Worm (Caenorhabditis elegans) whole organism, mixed stage, embryonic: ENCODE data around the gene rfl-1.

Experiments
- M03D4.4 ChIP-seq: sonication (generic microtip); optimal IDR thresholded peaks from 2 replicates; lab custom pipeline; 2017; ENCODE audit warnings: mild to moderate bottlenecking, missing genetic modification characterization, missing compliant biosample characterization
- bed-3 ChIP-seq: fragments of 200-800 bp; sonication (Bioruptor generic); optimal IDR thresholded peaks from 3 replicates; lab custom pipeline; 2018; ENCODE audit warnings: mild to moderate bottlenecking, missing genetic modification characterization, moderate library complexity, missing compliant biosample characterization
- blmp-1 ChIP-seq: fragments of 150-350 bp; optimal IDR thresholded peaks from 2 replicates; lab custom pipeline; 2014; ENCODE audit warnings: missing biosample characterization, missing genetic modification characterization
- ceh-39 ChIP-seq: fragments of 150-350 bp; optimal IDR thresholded peaks from 2 replicates; lab custom pipeline; 2014; ENCODE audit warnings: missing biosample characterization, missing genetic modification characterization
- ceh-43 ChIP-seq: fragments of 200-800 bp; sonication (Bioruptor generic); optimal IDR thresholded peaks from 2 replicates; lab custom pipeline; 2018; ENCODE audit warnings: mild to moderate bottlenecking, missing genetic modification characterization, moderate library complexity, missing compliant biosample characterization
- ceh-83 ChIP-seq: fragments of 200-800 bp; sonication (Bioruptor generic); optimal IDR thresholded peaks from 2 replicates; lab custom pipeline; 2018; ENCODE audit warnings: mild to moderate bottlenecking, missing genetic modification characterization, missing compliant biosample characterization
- ces-1 ChIP-seq: fragments of 150-350 bp; optimal IDR thresholded peaks from 2 replicates; lab custom pipeline; 2014; ENCODE audit warnings: missing biosample characterization, missing genetic modification reagents, missing genetic modification characterization
- drap-1 ChIP-seq: fragments of 200-800 bp; sonication (Bioruptor generic); optimal IDR thresholded peaks from 3 replicates; lab custom pipeline; 2018; ENCODE audit warnings: mild to moderate bottlenecking, missing genetic modification characterization, missing compliant biosample characterization
- elt-3 ChIP-seq: fragments of 150-350 bp; optimal IDR thresholded peaks from 2 replicates; lab custom pipeline; 2014; ENCODE audit warnings: missing biosample characterization, missing genetic modification characterization
- flh-1 ChIP-seq: fragments of 200-800 bp; sonication (Bioruptor generic); optimal IDR thresholded peaks from 2 replicates; lab custom pipeline; 2018; ENCODE audit warnings: mild to moderate bottlenecking, missing genetic modification characterization, moderate library complexity, missing compliant biosample characterization
- ham-2 ChIP-seq: fragments of 200-800 bp; sonication (Bioruptor generic); optimal IDR thresholded peaks from 2 replicates; lab custom pipeline; 2018; ENCODE audit warnings: mild to moderate bottlenecking, missing genetic modification characterization, missing compliant biosample characterization
- hlh-1 ChIP-seq: fragments of 150-350 bp; optimal IDR thresholded peaks from 2 replicates; lab custom pipeline; 2014; ENCODE audit warnings: missing biosample characterization, missing genetic modification reagents, missing genetic modification characterization
- lin-13 ChIP-seq: fragments of 150-350 bp; optimal IDR thresholded peaks from 2 replicates; lab custom pipeline; 2014; ENCODE audit warnings: missing biosample characterization, missing genetic modification characterization
- lsy-2 ChIP-seq: fragments of 150-350 bp; optimal IDR thresholded peaks from 2 replicates; lab custom pipeline; 2014; ENCODE audit warnings: missing biosample characterization, missing genetic modification characterization
- mab-5 ChIP-seq: fragments of 150-350 bp; optimal IDR thresholded peaks from 2 replicates; lab custom pipeline; 2014; ENCODE audit warnings: missing biosample characterization, missing genetic modification characterization
- mep-1 ChIP-seq: fragments of 150-350 bp; optimal IDR thresholded peaks from 2 replicates; lab custom pipeline; 2017; ENCODE audit warnings: missing biosample characterization, missing genetic modification reagents, missing genetic modification characterization, inconsistent platforms
- nhr-12 ChIP-seq: fragments of 150-350 bp; optimal IDR thresholded peaks from 2 replicates; lab custom pipeline; 2014; ENCODE audit warnings: missing biosample characterization, missing genetic modification characterization
- nhr-237 ChIP-seq: fragments of 150-350 bp; optimal IDR thresholded peaks from 2 replicates; lab custom pipeline; 2014; ENCODE audit warnings: missing biosample characterization, missing genetic modification characterization
- nhr-28 ChIP-seq: fragments of 150-350 bp; optimal IDR thresholded peaks from 2 replicates; lab custom pipeline; 2014; ENCODE audit warnings: missing biosample characterization, missing genetic modification characterization
- nhr-76 ChIP-seq: sonication (generic microtip); optimal IDR thresholded peaks from 2 replicates; lab custom pipeline; 2017; ENCODE audit warnings: missing biosample characterization, missing genetic modification characterization
- pha-4 ChIP-seq: fragments of 150-350 bp; optimal IDR thresholded peaks from 2 replicates; lab custom pipeline; 2018; ENCODE audit warnings: missing biosample characterization, missing genetic modification reagents, missing genetic modification characterization
- sem-2 ChIP-seq: fragments of 200-800 bp; sonication (Bioruptor generic); optimal IDR thresholded peaks from 2 replicates; lab custom pipeline; 2018; ENCODE audit warnings: mild to moderate bottlenecking, missing genetic modification characterization, missing compliant biosample characterization
- snpc-4 ChIP-seq: fragments of 150-350 bp; optimal IDR thresholded peaks from 2 replicates; lab custom pipeline; 2014; ENCODE audit warnings: missing biosample characterization, missing genetic modification characterization
- sptf-1 ChIP-seq: sonication (generic microtip); optimal IDR thresholded peaks from 2 replicates; lab custom pipeline; 2017; ENCODE audit warnings: mild to moderate bottlenecking, missing genetic modification characterization, moderate library complexity, missing compliant biosample characterization
- tbx-8 ChIP-seq: fragments of 200-800 bp; sonication (Bioruptor generic); optimal IDR thresholded peaks from 2 replicates; lab custom pipeline; 2018; ENCODE audit warnings: mild to moderate bottlenecking, missing genetic modification characterization, moderate library complexity, missing compliant biosample characterization
- unc-120 ChIP-seq: sonication (generic microtip); optimal IDR thresholded peaks from 2 replicates; lab custom pipeline; 2017; ENCODE audit warnings: missing genetic modification characterization, missing compliant biosample characterization; ENCODE audit not compliant: poor library complexity, severe bottlenecking
- unc-39 ChIP-seq: fragments of 150-350 bp; optimal IDR thresholded peaks from 2 replicates; lab custom pipeline; 2014; ENCODE audit warnings: missing biosample characterization, missing genetic modification characterization
- unc-62 ChIP-seq: fragments of 150-350 bp; optimal IDR thresholded peaks from 2 replicates; lab custom pipeline; 2014; ENCODE audit warnings: missing biosample characterization, missing genetic modification reagents, missing genetic modification characterization
- zip-8 ChIP-seq: fragments of 150-350 bp; optimal IDR thresholded peaks from 2 replicates; lab custom pipeline; 2014; ENCODE audit warnings: missing biosample characterization, missing genetic modification characterization
- ztf-11 ChIP-seq: fragments of 150-350 bp; optimal IDR thresholded peaks from 2 replicates; lab custom pipeline; 2014; ENCODE audit warnings: missing biosample characterization, missing genetic modification characterization

The rfl-1 gene

DNA sequence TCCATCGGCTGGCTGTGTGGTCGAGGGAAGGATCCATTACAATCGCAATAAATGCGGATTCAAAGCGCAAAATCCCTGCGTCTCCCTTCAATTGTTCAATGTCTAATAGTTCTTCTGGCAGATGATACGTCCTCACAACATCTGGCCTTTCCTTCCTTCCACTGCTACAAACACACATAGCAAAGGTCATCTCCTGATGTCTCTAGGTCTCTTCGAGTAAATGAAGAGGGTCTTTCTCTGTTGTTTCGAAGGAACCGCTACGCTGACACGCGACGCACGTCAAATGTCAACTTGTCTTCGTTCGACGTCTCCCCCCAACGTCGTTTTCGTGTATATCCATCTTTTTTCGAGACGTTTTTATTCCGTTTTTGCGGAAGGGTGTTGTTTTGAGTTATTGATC, 42.1 kb upstream of the rfl-1 start (continued):
- TF ChIP-seq flh-1 (no peak), sem-2 (GFP tag; lab: Kevin White, UChicago) (no peak), mab-5 (tag; lab: Kevin White, UChicago) (no peak), unc-39 (tag; lab: Kevin White, UChicago) (peak; percentile 2), mep-1 (tag; lab: Kevin White, UChicago) (peak; percentile 67)

DNA sequence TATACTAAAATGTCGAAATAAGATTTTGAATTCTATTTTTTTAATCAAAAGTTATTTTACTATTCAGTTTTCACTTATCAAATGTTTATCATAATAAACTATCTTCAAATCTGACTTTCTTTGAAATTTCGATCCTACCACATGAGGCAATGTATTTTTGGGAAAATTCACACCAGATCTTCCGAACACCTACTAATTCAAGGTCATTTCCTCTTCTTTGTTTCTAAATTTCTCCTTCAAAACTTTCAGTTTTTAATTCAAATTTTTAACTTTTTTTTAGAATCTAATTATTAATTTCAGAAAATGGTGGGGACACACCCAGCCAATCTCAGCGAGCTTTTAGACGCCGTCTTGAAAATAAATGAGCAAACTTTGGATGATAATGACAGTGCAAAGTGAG, 41.4 kb upstream of the rfl-1 start, which contains the start of gene ceh-20:
ceh-20 (plus strand) TSS at position 301 of the 400 bp plus-strand sequence.
- no peak for TF ChIP-seq ceh-43 (GFP tag; lab: Kevin White, UChicago)
- TF ChIP-seq ceh-83 (GFP tag; lab: Kevin White, UChicago): no peak
- no peak for TF ChIP-seq sptf-1 (tag; lab: Kevin White, UChicago)
- TF ChIP-seq pha-4 (tag; lab: Kevin White, UChicago): no peak
- no peak for TF ChIP-seq M03D4.4 (tag; lab: Kevin White, UChicago)
- no peak for TF ChIP-seq flh-1
- no peak for TF ChIP-seq tbx-8 (GFP tag; lab: Kevin White, UChicago)
- TF ChIP-seq drap-1 (GFP tag; lab: Kevin White, UChicago): no peak
- no peak for TF ChIP-seq elt-3 (tag; lab: Kevin White, UChicago)
- TF ChIP-seq nhr-28: no peak
- TF ChIP-seq ztf-11 (tag; lab: Kevin White, UChicago): no peak
- TF ChIP-seq snpc-4 (tag; lab: Kevin White, UChicago): no peak

DNA sequence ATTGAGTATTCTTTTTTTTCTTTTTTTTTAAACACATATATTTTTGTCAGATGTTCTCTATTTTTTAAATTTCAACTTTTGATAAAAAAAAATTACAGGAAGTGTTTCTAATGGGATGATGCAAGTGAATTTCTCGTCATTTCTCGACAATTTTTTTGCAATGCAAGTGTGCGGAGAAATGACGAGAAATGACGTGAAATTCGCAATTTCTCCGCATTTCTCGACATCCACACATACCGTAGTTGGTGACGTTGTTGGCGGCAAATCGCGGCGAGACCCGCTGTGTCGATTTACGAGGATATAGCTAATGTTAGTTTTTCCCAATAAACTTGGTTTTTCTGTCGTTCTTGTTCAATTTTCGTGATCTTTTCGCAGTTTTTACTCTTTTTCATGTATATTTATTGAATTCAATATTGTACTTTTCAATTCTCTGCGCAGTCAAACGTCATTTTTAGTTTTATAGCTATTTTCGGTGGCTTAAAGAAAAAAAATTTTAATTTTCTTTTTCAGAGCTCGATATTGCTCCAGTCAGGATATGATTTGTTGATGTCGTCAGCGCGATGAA, 38.9 kb upstream of the rfl-1 start, which contains the start of gene F31E3.6:
F31E3.6 (plus strand) TSS at position 93 of the 565 bp plus-strand sequence.
- TF ChIP-seq lsy-2 (tag; lab: Kevin White, UChicago): peak; percentile 35

DNA sequence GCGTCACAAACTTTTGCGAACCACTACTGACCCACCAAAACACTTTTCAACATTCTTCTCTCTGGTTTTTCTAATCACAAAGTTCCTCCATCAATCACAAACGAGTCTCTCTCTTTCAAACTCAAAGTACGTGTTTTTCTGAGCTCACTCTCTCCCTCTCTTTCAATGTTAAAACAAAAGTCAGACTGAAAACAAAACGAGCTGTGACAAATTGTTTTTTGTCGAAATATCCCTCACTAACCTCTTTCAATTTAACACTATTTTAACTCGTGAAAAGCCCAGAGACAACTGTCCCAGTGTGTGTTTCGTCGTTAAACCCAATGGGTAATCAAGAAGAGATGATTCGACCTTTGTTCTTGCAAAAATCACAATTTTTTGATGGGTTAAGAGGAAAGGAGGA, 32.9 kb upstream of the rfl-1 start:
- TF ChIP-seq lin-13 (tag; lab: Kevin White, UChicago) (no peak), unc-62 (GFP tag; lab: Kevin White, UChicago) (peak; percentile 50), hlh-1 (tag; lab: Kevin White, UChicago) (peak; percentile 52)
- TF ChIP-seq, all 35 proteins: peak for 2

DNA sequence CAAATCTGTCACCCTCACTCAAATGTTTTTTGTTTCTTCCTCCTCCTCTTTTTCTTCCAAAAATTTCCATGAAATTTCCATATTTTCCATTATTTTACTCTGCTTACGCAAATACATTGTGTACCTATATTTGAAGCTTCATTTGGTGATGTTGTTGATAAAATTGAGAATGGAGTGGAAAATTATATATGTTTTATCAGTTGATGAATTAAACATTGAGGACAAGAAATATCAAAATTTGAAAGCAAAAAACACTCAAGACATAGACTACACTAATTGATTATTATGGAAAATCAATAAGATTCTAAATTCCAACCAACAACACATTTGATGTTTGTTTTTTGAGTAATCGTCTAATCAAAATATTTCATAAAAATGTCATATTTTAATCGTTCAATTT, 31.8 kb upstream of the rfl-1 start:
- TF ChIP-seq pha-4 (tag; lab: Kevin White, UChicago) (no peak), sem-2 (GFP tag; lab: Kevin White, UChicago) (no peak), ceh-39 (tag; lab: Kevin White, UChicago) (no peak), unc-39 (tag; lab: Kevin White, UChicago) (no peak), lin-13 (tag; lab: Kevin White, UChicago) (no peak), bed-3 (GFP tag; lab: Kevin White, UChicago) (no peak), drap-1 (GFP tag; lab: Kevin White, UChicago) (no peak), M03D4.4 (tag; lab: Kevin White, UChicago) (no peak), nhr-12 (tag; lab: Kevin White, UChicago) (no peak), ces-1 (GFP tag; lab: Kevin White, UChicago) (no peak), nhr-28 (no peak), sptf-1 (tag; lab: Kevin White, UChicago) (no peak), zip-8 (tag; lab: Kevin White, UChicago) (no peak), nhr-237 (tag; lab: Kevin White, UChicago) (no peak), mab-5 (tag; lab: Kevin White, UChicago) (no peak), ceh-43 (GFP tag; lab: Kevin White, UChicago) (no peak)

DNA sequence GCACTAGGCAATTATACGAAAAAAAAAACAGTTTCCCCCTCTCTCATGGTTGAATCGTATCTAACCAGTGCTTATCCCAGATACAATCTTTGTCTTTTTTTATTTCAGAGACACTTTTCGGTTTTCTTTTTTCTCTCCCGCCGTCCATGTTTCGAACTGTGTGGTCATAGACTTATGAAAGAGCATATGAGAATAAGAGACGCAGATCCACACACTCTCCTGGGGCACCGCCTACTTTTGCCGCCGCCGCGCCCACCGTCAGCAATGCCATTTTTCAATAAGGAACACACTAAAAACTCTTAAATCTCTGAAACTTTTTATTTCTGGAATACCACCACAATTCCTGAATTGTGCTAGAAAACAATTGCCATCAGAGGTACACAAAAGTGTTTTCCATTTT, 31.1 kb upstream of the rfl-1 start, which contains the start of gene prk-1:
prk-1 (plus strand) TSS at position 269 of the 400 bp plus-strand sequence.
- TF ChIP-seq hlh-1 (tag; lab: Kevin White, UChicago) (no peak), ces-1 (GFP tag; lab: Kevin White, UChicago) (no peak), snpc-4 (tag; lab: Kevin White, UChicago) (no peak), ham-2 (GFP tag; lab: Kevin White, UChicago) (no peak), pha-4 (tag; lab: Kevin White, UChicago) (no peak), blmp-1 (tag; lab: Kevin White, UChicago) (no peak), M03D4.4 (tag; lab: Kevin White, UChicago) (no peak), nhr-76 (no peak), unc-120 (tag; lab: Kevin White, UChicago) (no peak), mab-5 (tag; lab: Kevin White, UChicago) (no peak)
